Fruit fly (Drosophila melanogaster): Measurements from ENCODE around the gene CG17612.

DNA sequence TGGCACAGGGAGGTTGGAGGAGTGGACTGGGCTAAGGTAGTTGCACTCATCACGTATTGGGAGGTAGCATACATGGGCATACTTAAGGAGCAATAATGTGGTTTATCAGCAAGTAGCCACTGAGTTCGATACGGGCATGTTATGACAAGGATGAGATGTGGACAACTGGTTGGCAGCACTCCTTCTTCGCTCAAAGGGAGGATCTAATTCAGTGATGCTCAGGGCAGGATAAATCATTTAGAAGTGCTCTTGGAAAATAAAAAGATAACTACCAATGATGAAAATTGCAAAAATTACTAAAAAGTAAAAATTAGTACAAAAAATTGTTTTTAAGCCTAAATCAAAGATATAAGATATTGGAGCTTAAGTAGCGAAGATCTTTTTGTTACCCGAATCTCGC, 21.7 kb downstream of the CG17612 start:
- TF ChIP-seq psq (optimal IDR thresholded peaks at IDR 0.05) (no peak), insv (optimal IDR thresholded peaks at IDR 0.05) (no peak), h (optimal IDR thresholded peaks at IDR 0.05) (no peak), Myc (optimal IDR thresholded peaks at IDR 0.05) (no peak), Sin3A (optimal IDR thresholded peaks at IDR 0.05) (no peak)

All from Kc167 (cell line).